Fruit fly (Drosophila melanogaster) whole organism, adult: ENCODE data around the gene CG14384.

ENCODE experiments used
- CG12768 ChIP-seq: fragments of 200-800 bp; sonication (Bioruptor generic); optimal IDR thresholded peaks from 2 replicates; lab custom pipeline; 2017; ENCODE audit warnings: missing biosample characterization, missing genetic modification characterization, mild to moderate bottlenecking, moderate library complexity, missing genetic modification reagents
- CG1620 ChIP-seq: fragments of 200-800 bp; sonication (Bioruptor generic); optimal IDR thresholded peaks from 2 replicates; lab custom pipeline; 2016; ENCODE audit warnings: missing biosample characterization, missing genetic modification characterization
- CG33017 ChIP-seq: fragments of 200-800 bp; sonication (Bioruptor generic); optimal IDR thresholded peaks from 2 replicates; lab custom pipeline; 2018; ENCODE audit warnings: missing biosample characterization, mild to moderate bottlenecking, missing genetic modification characterization, moderate library complexity
- CG7045 ChIP-seq: fragments of 200-800 bp; sonication (Bioruptor generic); optimal IDR thresholded peaks from 2 replicates; lab custom pipeline; 2017; ENCODE audit warnings: missing biosample characterization, mild to moderate bottlenecking, missing genetic modification characterization
- CG7101 ChIP-seq: fragments of 200-800 bp; sonication (Bioruptor generic); optimal IDR thresholded peaks from 2 replicates; lab custom pipeline; 2018; ENCODE audit warnings: missing biosample characterization, mild to moderate bottlenecking, missing genetic modification characterization, moderate library complexity
- Hr96 ChIP-seq: fragments of 200-800 bp; sonication (Bioruptor generic); optimal IDR thresholded peaks from 2 replicates; lab custom pipeline; 2016; ENCODE audit warnings: missing biosample characterization, missing genetic modification characterization
- Mnt ChIP-seq: fragments of 200-800 bp; sonication (Bioruptor generic); optimal IDR thresholded peaks from 2 replicates; lab custom pipeline; 2016; ENCODE audit warnings: missing biosample characterization, mild to moderate bottlenecking, missing genetic modification characterization
- cnc ChIP-seq, 2 experiments: fragments of >200 bp; optimal IDR thresholded peaks; 2 replicates each; lab custom pipeline; 2017
- kay ChIP-seq: fragments of 200-800 bp; sonication (Bioruptor generic); peaks from one replicate; lab custom pipeline; 2016; ENCODE audit warnings: missing biosample characterization, missing genetic modification characterization, borderline replicate concordance
- toe ChIP-seq: fragments of 200-800 bp; sonication (Bioruptor generic); optimal IDR thresholded peaks from 2 replicates; lab custom pipeline; 2016; ENCODE audit warnings: missing biosample characterization, missing genetic modification characterization

dm6 chr3R:12975223-12975622 lies 7.7 kb upstream of the CG14384 start:
- TF ChIP-seq cnc (optimal IDR thresholded peaks at IDR 0.05; lab: Kevin White, UChicago) = no peak
- no peak for TF ChIP-seq CG1620 (GFP tag; lab: Kevin White, UChicago)
- TF ChIP-seq Hr96 (GFP tag; lab: Kevin White, UChicago) = no peak
- TF ChIP-seq toe (GFP tag; lab: Kevin White, UChicago) = no peak
- TF ChIP-seq CG7045 (GFP tag; lab: Kevin White, UChicago) = no peak
- no peak for TF ChIP-seq CG12768 (GFP tag; lab: Kevin White, UChicago)
- no peak for TF ChIP-seq CG7101 (tag; lab: Kevin White, UChicago)
- no peak for TF ChIP-seq kay
- TF ChIP-seq Mnt = no peak
- TF ChIP-seq CG33017 (tag; lab: Kevin White, UChicago) = no peak
